Fruit fly (Drosophila melanogaster): ENCODE results near the gene Fntb.

The Fntb gene

DNA sequence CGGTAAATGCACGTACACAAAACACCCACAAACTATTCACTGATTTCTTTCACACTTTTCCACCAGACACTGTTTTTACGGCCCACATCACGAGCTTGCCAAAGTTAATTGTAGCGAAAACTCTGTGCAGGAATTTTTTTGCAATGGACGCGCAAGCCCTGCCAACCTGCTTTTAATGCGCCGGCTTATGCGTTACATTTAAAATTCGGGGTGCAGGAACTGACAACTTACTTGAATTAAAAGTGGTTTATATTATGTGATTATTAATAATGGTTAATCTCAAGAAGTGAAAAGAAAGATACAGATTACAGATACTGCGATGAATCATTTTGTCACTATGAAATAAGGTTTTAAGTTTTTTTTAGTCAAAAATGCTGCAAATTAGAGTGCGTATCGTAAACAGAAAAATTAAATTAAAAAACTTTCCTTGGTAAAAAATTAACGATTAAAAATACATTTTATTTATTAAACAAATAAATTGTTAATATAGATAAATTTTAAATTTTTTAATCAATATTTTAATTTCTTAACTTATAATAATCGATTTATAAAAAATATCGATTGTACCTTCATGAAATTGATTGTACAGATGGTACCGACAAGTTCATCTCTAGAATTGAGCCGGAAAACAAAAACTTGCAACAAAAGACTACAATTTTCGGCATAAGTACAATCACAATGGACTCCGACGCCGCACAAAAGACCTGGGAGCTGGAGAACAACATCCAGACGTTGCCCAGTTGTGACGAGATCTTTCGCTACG, 36.9 kb downstream of the Fntb start, which contains the start of the genes CG42232 and CSN5 (continued):
- TF ChIP-seq prd (optimal IDR thresholded peaks at IDR 0.05) = no peak
- peak; percentile 59; the same call in 2 of the 3 replicates for TF ChIP-seq prd (GFP tag; IDR thresholded peaks at IDR 0.05)
- no peak for TF ChIP-seq CG11398 (GFP tag; optimal IDR thresholded peaks at IDR 0.05)
- TF ChIP-seq ATbp (GFP tag; optimal IDR thresholded peaks at IDR 0.05) = no peak
- peak; percentile 35; the same call in 1 of the 2 replicates for TF ChIP-seq H2.0 (GFP tag; IDR thresholded peaks at IDR 0.05)
- peak; percentile 55 for TF ChIP-seq CG12155 (GFP tag; optimal IDR thresholded peaks at IDR 0.05)
- TF ChIP-seq sd (tag; optimal IDR thresholded peaks at IDR 0.05) = no peak
- TF ChIP-seq Dfd (GFP tag; optimal IDR thresholded peaks at IDR 0.05) = no peak
- peak; percentile 31; the same call in 1 of the 2 replicates for TF ChIP-seq cas (GFP tag; IDR thresholded peaks at IDR 0.05)
- TF ChIP-seq CG2116 (GFP tag; optimal IDR thresholded peaks at IDR 0.05) = peak; percentile 67
- TF ChIP-seq CG15601 (tag; optimal IDR thresholded peaks at IDR 0.05) = no peak
- TF ChIP-seq sob (GFP tag; IDR thresholded peaks at IDR 0.05) = 0 out of 2 replicates have a peak, but pooled peaks have one; percentile 18
- no peak for TF ChIP-seq cwo (GFP tag; optimal IDR thresholded peaks at IDR 0.05)
- no peak for TF ChIP-seq CG1832 (GFP tag; optimal IDR thresholded peaks at IDR 0.05)
- TF ChIP-seq CG15514 (GFP tag; optimal IDR thresholded peaks at IDR 0.05) = peak; percentile 59
- TF ChIP-seq CG4360 (GFP tag; IDR thresholded peaks at IDR 0.05) = no peak
- TF ChIP-seq gcm (GFP tag; optimal IDR thresholded peaks at IDR 0.05) = no peak
- no peak for TF ChIP-seq CG10431 (GFP tag; optimal IDR thresholded peaks at IDR 0.05)
- no peak for TF ChIP-seq otp (GFP tag; IDR thresholded peaks at IDR 0.05)
- no peak for TF ChIP-seq CG6765 (GFP tag; optimal IDR thresholded peaks at IDR 0.05)
- peak; percentile 42 for TF ChIP-seq CG33557 (GFP tag; optimal IDR thresholded peaks at IDR 0.05)
- no peak for TF ChIP-seq CG15011 (GFP tag; optimal IDR thresholded peaks at IDR 0.05)
- TF ChIP-seq bbx (GFP tag; IDR thresholded peaks at IDR 0.05; ENCODE audit: partially characterized antibody) = peak; percentile 27; the same call in 1 of the 2 replicates
- TF ChIP-seq lola (GFP tag; optimal IDR thresholded peaks at IDR 0.05) = peak in 1 of 3 experiments; percentile 62
- no peak for TF ChIP-seq CG18476 (GFP tag; optimal IDR thresholded peaks at IDR 0.05)
- TF ChIP-seq Dbx (GFP tag; IDR thresholded peaks at IDR 0.05) = peak; percentile 47; the same call in 1 of the 3 replicates
- TF ChIP-seq ind (GFP tag; optimal IDR thresholded peaks at IDR 0.05) = no peak
- peak; percentile 30; the same call in 1 of the 2 replicates for TF ChIP-seq Rx (GFP tag; IDR thresholded peaks at IDR 0.05)
- peak; percentile 10 for TF ChIP-seq kay (GFP tag; optimal IDR thresholded peaks at IDR 0.05)
- TF ChIP-seq C15 (GFP tag; IDR thresholded peaks at IDR 0.05) = no peak
- TF ChIP-seq unc-4 (GFP tag; IDR thresholded peaks at IDR 0.05; ENCODE audit: partially characterized antibody) = peak; percentile 50; the same call in 1 of the 2 replicates
- no peak for TF ChIP-seq CG3163 (GFP tag; optimal IDR thresholded peaks at IDR 0.05)
- TF ChIP-seq zen (tag; optimal IDR thresholded peaks at IDR 0.05) = peak; percentile 59
- no peak for TF ChIP-seq yki (optimal IDR thresholded peaks at IDR 0.05)
- TF ChIP-seq esg (GFP tag; conservative IDR thresholded peaks at IDR 0.05) = no peak
- TF ChIP-seq croc (GFP tag; conservative IDR thresholded peaks at IDR 0.05) = no peak; the same call in 2 of the 3 replicates
- TF ChIP-seq fd3F (GFP tag; optimal IDR thresholded peaks at IDR 0.05) = no peak
- TF ChIP-seq CG12219 (GFP tag; optimal IDR thresholded peaks at IDR 0.05) = no peak
- TF ChIP-seq Hr39 (optimal IDR thresholded peaks at IDR 0.05) = no peak
- no peak for TF ChIP-seq CG7928 (GFP tag; optimal IDR thresholded peaks at IDR 0.05)
- peak; percentile 32 for TF ChIP-seq Ets97D (GFP tag; optimal IDR thresholded peaks at IDR 0.05)
- TF ChIP-seq CG6854 (GFP tag; optimal IDR thresholded peaks at IDR 0.05) = no peak
- TF ChIP-seq cg (GFP tag; optimal IDR thresholded peaks at IDR 0.05) = no peak
- TF ChIP-seq CG9797 (GFP tag; optimal IDR thresholded peaks at IDR 0.05) = peak; percentile 14
- peak; percentile 17 for TF ChIP-seq run (tag; optimal IDR thresholded peaks at IDR 0.05)
- TF ChIP-seq Kr (GFP tag; optimal IDR thresholded peaks at IDR 0.05) = no peak
- no peak for TF ChIP-seq fu2 (GFP tag; optimal IDR thresholded peaks at IDR 0.05)
- TF ChIP-seq CG8944 (GFP tag; optimal IDR thresholded peaks at IDR 0.05) = peak; percentile 29
- TF ChIP-seq CG17612 (GFP tag; IDR thresholded peaks at IDR 0.05) = no peak

Data from whole organism, embryonic.